Worm (Caenorhabditis elegans): ENCODE measurements around the gene nrde-1.

- TF ChIP-seq npax-4 (tag; optimal IDR thresholded peaks at IDR 0.05) = no peak
- no peak for TF ChIP-seq ets-4 (tag; optimal IDR thresholded peaks at IDR 0.05)
- TF ChIP-seq pha-2 (tag; optimal IDR thresholded peaks at IDR 0.05) = no peak
- no peak for TF ChIP-seq pha-4 (tag; optimal IDR thresholded peaks at IDR 0.05)
- TF ChIP-seq ceh-24 (tag; optimal IDR thresholded peaks at IDR 0.05) = no peak
- no peak for TF ChIP-seq unc-42 (tag; optimal IDR thresholded peaks at IDR 0.05)
- no peak for TF ChIP-seq ceh-14 (tag; optimal IDR thresholded peaks at IDR 0.05)
- no peak for TF ChIP-seq madf-2 (tag; optimal IDR thresholded peaks at IDR 0.05)
- TF ChIP-seq pqm-1 (tag; optimal IDR thresholded peaks at IDR 0.05) = no peak
- TF ChIP-seq unc-55 (GFP tag; optimal IDR thresholded peaks at IDR 0.05) = no peak
- TF ChIP-seq hlh-6 (tag; optimal IDR thresholded peaks at IDR 0.05) = no peak
- no peak for TF ChIP-seq dve-1 (tag; optimal IDR thresholded peaks at IDR 0.05)
Measured at ce11 chrIII:3709030-3709429, 4.2 kb upstream of the nrde-1 start, which contains the start of gene alkb-8.
